Worm (Caenorhabditis elegans): Measurements from ENCODE around the gene F18A1.7.

Gene F18A1.7

DNA sequence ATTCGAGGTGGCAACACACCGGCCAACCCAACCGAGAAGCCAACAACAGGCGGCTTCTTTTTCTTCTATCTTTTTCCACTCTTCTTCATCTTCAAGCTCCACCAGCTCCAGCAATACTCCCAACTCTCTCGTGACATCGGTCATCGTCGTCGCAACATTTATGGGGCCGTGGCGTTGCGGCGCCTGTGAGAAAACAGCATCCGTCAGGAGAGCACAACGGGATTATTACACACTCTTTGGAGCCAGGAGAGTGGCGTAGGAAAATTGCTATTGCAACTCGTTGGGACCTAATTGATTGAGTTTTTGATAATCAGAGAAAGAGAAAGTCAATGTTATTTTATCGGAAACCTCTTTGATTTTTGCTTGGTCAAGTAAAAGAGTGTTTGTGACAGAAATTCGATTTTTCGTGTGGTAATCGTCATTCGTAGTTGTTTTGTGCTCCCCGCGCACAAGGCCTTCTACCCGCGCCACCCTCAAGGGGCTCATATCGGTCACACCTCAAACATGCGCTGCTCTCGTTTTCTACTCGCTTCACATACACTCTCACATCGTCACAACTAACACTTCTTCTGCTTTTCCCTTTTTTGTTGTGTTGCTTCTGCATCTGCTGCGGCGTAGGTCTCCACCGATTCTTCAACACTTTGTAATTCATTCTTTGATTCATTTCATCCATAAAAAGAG is 23.3 kb downstream of the F18A1.7 start (continued):
- TF ChIP-seq tlp-1 (tag; optimal IDR thresholded peaks at IDR 0.05) (no peak), snpc-4 (tag; optimal IDR thresholded peaks at IDR 0.05) (no peak), nhr-19 (GFP tag; conservative IDR thresholded peaks at IDR 0.05) (no peak; the same call in 1 of the 2 replicates), fos-1 (tag; optimal IDR thresholded peaks at IDR 0.05) (no peak), lin-39 (tag; optimal IDR thresholded peaks at IDR 0.05) (no peak), nhr-237 (tag; optimal IDR thresholded peaks at IDR 0.05) (no peak), elt-3 (tag; optimal IDR thresholded peaks at IDR 0.05) (no peak), tbx-2 (tag; optimal IDR thresholded peaks at IDR 0.05) (no peak), Y116A8C.19 (tag; optimal IDR thresholded peaks at IDR 0.05; ENCODE audit: borderline replicate concordance) (no peak), nhr-76 (tag; optimal IDR thresholded peaks at IDR 0.05) (no peak), ztf-4 (tag; optimal IDR thresholded peaks at IDR 0.05) (no peak), zip-4 (GFP tag; optimal IDR thresholded peaks at IDR 0.05) (no peak), blmp-1 (tag; optimal IDR thresholded peaks at IDR 0.05) (no peak), egl-27 (tag; optimal IDR thresholded peaks at IDR 0.05) (no peak), lsy-2 (tag; optimal IDR thresholded peaks at IDR 0.05) (peak; percentile 24 to 51), unc-86 (tag; optimal IDR thresholded peaks at IDR 0.05) (no peak), egl-13 (tag; optimal IDR thresholded peaks at IDR 0.05) (no peak), mab-9 (GFP tag; IDR thresholded peaks at IDR 0.05) (no peak), grh-1 (GFP tag; IDR thresholded peaks at IDR 0.05) (no peak), efl-1 (optimal IDR thresholded peaks at IDR 0.05) (peak in 1 of 2 experiments; percentile 18), efl-1 (GFP tag; optimal IDR thresholded peaks at IDR 0.05 in 1 of 2) (peak in 1 of 2 experiments; percentile 84), nhr-28 (tag; optimal IDR thresholded peaks at IDR 0.05) (no peak), pax-3 (tag; optimal IDR thresholded peaks at IDR 0.05) (no peak), nhr-11 (tag; optimal IDR thresholded peaks at IDR 0.05) (peak; percentile 13), nhr-47 (tag; optimal IDR thresholded peaks at IDR 0.05) (no peak)

DNA sequence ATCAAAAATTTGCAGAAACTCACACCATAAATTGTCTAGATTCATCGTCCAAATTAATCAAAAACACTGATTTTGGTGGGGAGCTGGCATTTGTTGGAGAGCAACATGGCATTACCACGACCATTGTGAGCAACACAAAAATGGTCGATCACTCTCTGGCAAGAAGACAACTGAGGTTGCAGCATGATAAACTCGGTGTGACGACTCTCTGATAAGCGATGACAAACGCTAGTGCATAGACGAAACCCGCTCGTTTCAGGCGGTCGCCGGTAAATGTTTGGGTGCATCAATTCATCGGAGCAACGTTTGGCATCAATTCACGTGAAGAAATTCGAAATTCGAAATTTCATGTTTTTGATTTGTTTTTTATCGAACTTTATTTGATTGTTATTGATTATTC is 24.5 kb downstream of the F18A1.7 start:
- TF ChIP-seq nhr-12 (tag; optimal IDR thresholded peaks at IDR 0.05), result no peak
- TF ChIP-seq elt-2 (tag; optimal IDR thresholded peaks at IDR 0.05), result peak; percentile 40

DNA sequence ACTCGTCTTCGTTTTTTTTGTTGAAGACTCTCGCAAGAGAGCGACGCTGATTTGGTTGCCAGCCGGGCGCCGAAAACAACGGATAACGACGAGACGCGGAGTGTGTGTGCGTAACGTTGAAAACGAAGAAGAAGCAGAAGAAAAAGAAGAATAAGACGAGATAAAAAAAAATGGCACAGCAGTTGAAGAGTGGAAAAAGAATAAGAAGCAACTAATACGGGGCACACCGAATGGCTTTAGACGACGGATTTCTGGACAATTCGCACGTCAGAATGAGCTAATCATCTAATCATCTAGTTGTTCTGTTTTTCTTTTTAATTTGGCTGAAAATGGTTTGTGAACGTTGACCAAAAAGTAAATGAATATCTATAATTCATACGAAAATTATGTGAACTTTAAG is 26.6 kb downstream of the F18A1.7 start:
- TF ChIP-seq dsc-1 (tag; optimal IDR thresholded peaks at IDR 0.05) (peak; percentile 61), hlh-4 (tag; optimal IDR thresholded peaks at IDR 0.05) (no peak)

DNA sequence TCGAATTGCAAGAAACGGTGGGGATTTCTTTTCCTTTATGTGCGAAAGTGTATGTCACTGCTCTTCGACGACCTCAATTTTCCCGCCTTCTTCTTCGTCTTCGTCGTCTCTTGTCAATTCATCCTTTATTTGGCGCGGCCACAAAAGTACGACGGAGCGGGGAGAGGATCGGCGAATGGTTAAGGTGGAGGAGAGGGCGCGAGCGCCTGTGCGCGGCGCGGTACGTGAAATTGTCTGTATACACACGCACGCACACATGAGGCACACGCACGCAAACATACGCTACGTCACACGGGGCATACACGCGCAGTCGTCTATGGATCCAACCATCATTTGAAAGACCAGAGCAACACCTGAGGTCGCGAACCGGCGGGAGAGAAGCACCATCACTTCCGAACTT is 28.3 kb downstream of the F18A1.7 start:
- TF ChIP-seq lin-14 (GFP tag; optimal IDR thresholded peaks at IDR 0.05) (peak; percentile 4), snpc-4 (tag; optimal IDR thresholded peaks at IDR 0.05) (no peak), lin-35 (GFP tag; optimal IDR thresholded peaks at IDR 0.05) (peak in 1 of 2 experiments; percentile 4)

DNA sequence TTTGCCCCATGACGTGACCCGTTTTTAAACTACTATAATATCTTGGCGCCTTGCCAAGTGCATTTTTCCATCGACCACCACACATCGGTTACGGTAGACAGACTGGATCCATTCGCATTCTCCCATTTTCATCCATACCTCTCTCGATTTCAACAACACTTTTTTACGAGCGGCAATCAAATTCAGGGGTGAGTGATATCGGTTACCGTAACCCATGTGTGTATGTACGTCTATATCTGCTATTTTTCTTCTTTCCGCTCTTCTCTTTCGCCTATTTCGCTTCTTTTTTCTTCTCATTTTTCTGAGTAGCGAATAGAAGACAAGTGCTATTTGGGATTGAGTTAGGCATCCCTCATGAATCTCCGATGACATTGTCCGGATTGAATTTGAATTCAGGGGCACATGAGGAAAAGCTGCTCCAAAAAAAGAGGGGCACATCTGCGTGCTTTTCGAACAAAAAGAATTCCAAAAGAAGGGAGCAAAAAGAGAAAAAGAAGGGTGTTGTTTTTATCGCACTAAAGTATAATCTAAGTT is 31.8 kb downstream of the F18A1.7 start:
- TF ChIP-seq ztf-11 (tag; optimal IDR thresholded peaks at IDR 0.05), result no peak
- TF ChIP-seq sptf-1 (tag; optimal IDR thresholded peaks at IDR 0.05), result no peak
- TF ChIP-seq lin-14 (GFP tag; optimal IDR thresholded peaks at IDR 0.05), result peak; percentile 60
- peak in 1 of 2 experiments; percentile 19 for TF ChIP-seq lin-35 (GFP tag; optimal IDR thresholded peaks at IDR 0.05)
- TF ChIP-seq dpl-1 (GFP tag; optimal IDR thresholded peaks at IDR 0.05), result no peak
- peak; percentile 61 for TF ChIP-seq blmp-1 (tag; optimal IDR thresholded peaks at IDR 0.05)
- no peak for TF ChIP-seq nhr-84 (tag; optimal IDR thresholded peaks at IDR 0.05)
- TF ChIP-seq unc-30 (tag; optimal IDR thresholded peaks at IDR 0.05), result no peak
- peak in 1 of 2 experiments; percentile 87 for TF ChIP-seq lsy-2 (tag; optimal IDR thresholded peaks at IDR 0.05)
- no peak for TF ChIP-seq ceh-82 (tag; optimal IDR thresholded peaks at IDR 0.05)
- no peak for TF ChIP-seq sup-37 (GFP tag; optimal IDR thresholded peaks at IDR 0.05)
- no peak for TF ChIP-seq snu-23 (GFP tag; optimal IDR thresholded peaks at IDR 0.05)
- TF ChIP-seq fkh-4 (tag; optimal IDR thresholded peaks at IDR 0.05; ENCODE audit: borderline replicate concordance), result no peak
- no peak for TF ChIP-seq ceh-90 (tag; optimal IDR thresholded peaks at IDR 0.05)
- TF ChIP-seq nhr-11 (tag; optimal IDR thresholded peaks at IDR 0.05), result no peak
- peak; percentile 85 for TF ChIP-seq fkh-10 (GFP tag; optimal IDR thresholded peaks at IDR 0.05)
- no peak for TF ChIP-seq hlh-17 (GFP tag; optimal IDR thresholded peaks at IDR 0.05; ENCODE audit: borderline replicate concordance)
- peak in 2 of 6 experiments; percentile 26 to 33 for TF ChIP-seq elt-3 (tag; optimal IDR thresholded peaks at IDR 0.05)
- TF ChIP-seq aha-1 (tag; optimal IDR thresholded peaks at IDR 0.05), result no peak
- TF ChIP-seq ets-5 (GFP tag; IDR thresholded peaks at IDR 0.05), result no peak

All from whole organism, L1 larva.